Fruit fly (Drosophila melanogaster) whole organism, embryonic: ENCODE measurements around the gene Nak.

ENCODE experiments used
- Ada2b ChIP-seq: fragments of 200-800 bp; sonication (Bioruptor generic); IDR thresholded peaks from 2 replicates; pipeline ENCODE4 v1.3.6; 2022; ENCODE audit warnings: missing biosample characterization, missing genetic modification characterization
- Awh ChIP-seq: fragments of 200-800 bp; sonication (Bioruptor generic); IDR thresholded peaks from 2 replicates; pipeline ENCODE4, ENCODE4 v1.3.6; 2022; ENCODE audit warnings: missing biosample characterization, missing genetic modification characterization
- CG10979 ChIP-seq: fragments of 200-800 bp; sonication (Bioruptor generic); optimal IDR thresholded peaks from 2 replicates; lab custom pipeline; 2018; ENCODE audit warnings: missing biosample characterization, mild to moderate bottlenecking, missing genetic modification characterization, moderate library complexity
- CG13287 ChIP-seq: fragments of 200-800 bp; sonication (Bioruptor generic); IDR thresholded peaks from 2 replicates; pipeline ENCODE4 v1.3.6; 2022; ENCODE audit warnings: missing biosample characterization, missing genetic modification characterization; ENCODE audit not compliant: partially characterized antibody
- CG13775 ChIP-seq: fragments of 200-800 bp; sonication (Bioruptor generic); optimal IDR thresholded peaks from 3 replicates; lab custom pipeline; 2017; ENCODE audit warnings: missing biosample characterization, mild to moderate bottlenecking, missing genetic modification characterization
- CG14965 ChIP-seq: fragments of 200-800 bp; sonication (Bioruptor generic); optimal IDR thresholded peaks from 2 replicates; lab custom pipeline; 2016; ENCODE audit warnings: missing biosample characterization, missing genetic modification characterization, borderline replicate concordance
- CG18262 ChIP-seq: fragments of 200-800 bp; optimal IDR thresholded peaks from 3 replicates; lab custom pipeline; 2019; ENCODE audit warnings: missing biosample characterization, mild to moderate bottlenecking, missing genetic modification characterization, moderate library complexity
- CG2678 ChIP-seq: fragments of 200-800 bp; sonication (Bioruptor generic); optimal IDR thresholded peaks from 3 replicates; lab custom pipeline; 2019; ENCODE audit warnings: missing biosample characterization, mild to moderate bottlenecking, missing genetic modification characterization, moderate library complexity
- CG2875 ChIP-seq: fragments of 200-800 bp; sonication (Bioruptor generic); optimal IDR thresholded peaks from 2 replicates; lab custom pipeline; 2017; ENCODE audit warnings: missing biosample characterization, mild to moderate bottlenecking, missing genetic modification characterization, missing genetic modification reagents
- CG2889 ChIP-seq: fragments of 200-800 bp; sonication (Bioruptor generic); IDR thresholded peaks from 3 replicates; pipeline ENCODE4 v1.3.6; 2022; ENCODE audit warnings: missing biosample characterization, missing genetic modification characterization
- CG32772 ChIP-seq: fragments of 200-800 bp; sonication (Bioruptor generic); IDR thresholded peaks from 2 replicates; pipeline ENCODE4 v1.3.6; 2022; ENCODE audit warnings: missing biosample characterization, missing genetic modification characterization
- CG34422 ChIP-seq: fragments of 200-800 bp; sonication (Bioruptor generic); IDR thresholded peaks from 3 replicates; pipeline ENCODE4 v1.3.6; 2022; ENCODE audit warnings: missing biosample characterization, missing genetic modification characterization
- CG3995 ChIP-seq: fragments of 200-800 bp; sonication (Bioruptor generic); optimal IDR thresholded peaks from 3 replicates; lab custom pipeline; 2016; ENCODE audit warnings: missing biosample characterization, missing genetic modification characterization
- CG6254 ChIP-seq: fragments of 200-800 bp; sonication (Bioruptor generic); optimal IDR thresholded peaks from 3 replicates; lab custom pipeline; 2017; ENCODE audit warnings: mild to moderate bottlenecking, missing biosample characterization, missing genetic modification reagents, missing genetic modification characterization
- CG8281 ChIP-seq: fragments of 200-800 bp; sonication (Bioruptor generic); optimal IDR thresholded peaks from 2 replicates; lab custom pipeline; 2018; ENCODE audit warnings: missing biosample characterization, mild to moderate bottlenecking, missing genetic modification characterization, moderate library complexity
- CG8765 ChIP-seq: fragments of 200-800 bp; sonication (Bioruptor generic); IDR thresholded peaks from 2 replicates; pipeline ENCODE4 v1.3.6; 2022; ENCODE audit warnings: missing biosample characterization, missing genetic modification characterization
- CG9727 ChIP-seq: fragments of 200-800 bp; sonication (Bioruptor generic); optimal IDR thresholded peaks from 3 replicates; lab custom pipeline; 2017; ENCODE audit warnings: missing biosample characterization, mild to moderate bottlenecking, missing genetic modification characterization
- CTCF ChIP-seq: fragments of 200-800 bp; sonication (Bioruptor generic); optimal IDR thresholded peaks from 2 replicates; lab custom pipeline; 2017; ENCODE audit warnings: missing biosample characterization, mild to moderate bottlenecking, missing genetic modification characterization, moderate library complexity
- Chrac-16 ChIP-seq: fragments of 200-800 bp; sonication (Bioruptor generic); optimal IDR thresholded peaks from 3 replicates; lab custom pipeline; 2016; ENCODE audit warnings: missing biosample characterization, missing genetic modification characterization
- Gug ChIP-seq: fragments of 200-800 bp; sonication (Bioruptor generic); IDR thresholded peaks from 4 replicates; pipeline ENCODE4 v1.3.6; 2022; ENCODE audit warnings: missing biosample characterization, missing genetic modification characterization
- H2.0 ChIP-seq: fragments of 200-800 bp; sonication (Bioruptor generic); IDR thresholded peaks from 2 replicates; pipeline ENCODE4 v1.3.6; 2022; ENCODE audit warnings: missing biosample characterization, missing genetic modification characterization
- HHEX ChIP-seq: fragments of 200-800 bp; sonication (Bioruptor generic); optimal IDR thresholded peaks from 3 replicates; lab custom pipeline; 2017; ENCODE audit warnings: missing biosample characterization, mild to moderate bottlenecking, missing genetic modification characterization, missing genetic modification reagents
- Nf-YC ChIP-seq: fragments of 200-800 bp; optimal IDR thresholded peaks from 3 replicates; lab custom pipeline; 2019; ENCODE audit warnings: missing biosample characterization, mild to moderate bottlenecking, missing genetic modification characterization, moderate library complexity
- NfI ChIP-seq: fragments of 200-800 bp; sonication (Bioruptor generic); optimal IDR thresholded peaks from 3 replicates; lab custom pipeline; 2018; ENCODE audit warnings: missing biosample characterization, mild to moderate bottlenecking, missing genetic modification characterization, moderate library complexity
- Pdp1 ChIP-seq, 2 experiments: fragments of 200-800 bp; sonication (Bioruptor generic); optimal IDR thresholded peaks; 3 replicates each; lab custom pipeline; 2016; ENCODE audit warnings: missing biosample characterization in 2 of 2, missing genetic modification characterization in 2 of 2, mild to moderate bottlenecking in 1 of 2, moderate library complexity in 1 of 2
- Sox100B ChIP-seq: fragments of 200-800 bp; sonication (Bioruptor generic); optimal IDR thresholded peaks from 3 replicates; lab custom pipeline; 2018; ENCODE audit warnings: missing biosample characterization, mild to moderate bottlenecking, missing genetic modification characterization
- Ssrp ChIP-seq: fragments of 200-800 bp; sonication (Bioruptor generic); optimal IDR thresholded peaks from 2 replicates; lab custom pipeline; 2018; ENCODE audit warnings: missing biosample characterization, mild to moderate bottlenecking, missing genetic modification characterization, moderate library complexity
- Xrp1 ChIP-seq: fragments of 200-800 bp; sonication (Bioruptor generic); IDR thresholded peaks from 2 replicates; pipeline ENCODE4 v1.3.6; 2022; ENCODE audit warnings: missing biosample characterization, missing genetic modification characterization
- YL-1 ChIP-seq: fragments of 200-800 bp; sonication (Bioruptor generic); optimal IDR thresholded peaks from 3 replicates; lab custom pipeline; 2017; ENCODE audit warnings: missing biosample characterization, mild to moderate bottlenecking, missing genetic modification characterization
- ap ChIP-seq: fragments of 200-800 bp; sonication (Bioruptor generic); IDR thresholded peaks from 2 replicates; pipeline ENCODE4 v1.3.6; 2022; ENCODE audit warnings: missing biosample characterization, missing genetic modification characterization
- br ChIP-seq: fragments of >200 bp; optimal IDR thresholded peaks from 2 replicates; lab custom pipeline; 2017
- dmrt99B ChIP-seq: fragments of 200-800 bp; sonication (Bioruptor generic); optimal IDR thresholded peaks from 2 replicates; lab custom pipeline; 2018; ENCODE audit warnings: missing biosample characterization, mild to moderate bottlenecking, missing genetic modification characterization, moderate library complexity
- gsb-n ChIP-seq: fragments of 200-800 bp; sonication (Bioruptor generic); optimal IDR thresholded peaks from 3 replicates; lab custom pipeline; 2018; ENCODE audit warnings: missing biosample characterization, mild to moderate bottlenecking, missing genetic modification characterization
- hth ChIP-seq: fragments of >200 bp; optimal IDR thresholded peaks from 2 replicates; lab custom pipeline; 2017; ENCODE audit warnings: inconsistent platforms
- jigr1 ChIP-seq: fragments of 200-800 bp; sonication (Bioruptor generic); IDR thresholded peaks from 3 replicates; pipeline ENCODE4 v1.3.6; 2022; ENCODE audit warnings: missing biosample characterization, missing genetic modification characterization
- jing ChIP-seq: fragments of 200-800 bp; sonication (Bioruptor generic); optimal IDR thresholded peaks from 2 replicates; lab custom pipeline; 2018; ENCODE audit warnings: missing biosample characterization, mild to moderate bottlenecking, missing genetic modification characterization
- kah ChIP-seq: fragments of 200-800 bp; sonication (Bioruptor generic); optimal IDR thresholded peaks from 2 replicates; lab custom pipeline; 2018; ENCODE audit warnings: missing biosample characterization, mild to moderate bottlenecking, missing genetic modification characterization
- ken ChIP-seq: fragments of 200-800 bp; sonication (Bioruptor generic); IDR thresholded peaks from 3 replicates; pipeline ENCODE4 v1.3.6; 2022; ENCODE audit warnings: missing biosample characterization, missing genetic modification characterization
- lov ChIP-seq, 2 experiments: fragments of 200-800 bp in 1 of 2; fragments of >200 bp in 1 of 2; sonication (Bioruptor generic) in 1 of 2; IDR thresholded peaks in 1 of 2; optimal IDR thresholded peaks in 1 of 2; 2 replicates in 1 of 2; 3 replicates in 1 of 2; pipeline versions ENCODE4 v1.3.6 to Lab custom; 2017 to 2022; ENCODE audit warnings: missing biosample characterization in 1 of 2, missing genetic modification characterization in 1 of 2
- nerfin-1 ChIP-seq: fragments of 200-800 bp; sonication (Bioruptor generic); optimal IDR thresholded peaks from 3 replicates; lab custom pipeline; 2019; ENCODE audit warnings: missing biosample characterization, mild to moderate bottlenecking, missing genetic modification characterization, moderate library complexity
- odd ChIP-seq: fragments of 200-800 bp; sonication (Bioruptor generic); optimal IDR thresholded peaks from 2 replicates; lab custom pipeline; 2017; ENCODE audit warnings: missing biosample characterization, mild to moderate bottlenecking, missing genetic modification characterization
- org-1 ChIP-seq: fragments of 200-800 bp; sonication (Bioruptor generic); optimal IDR thresholded peaks from 2 replicates; lab custom pipeline; 2017; ENCODE audit warnings: missing biosample characterization, missing genetic modification characterization
- sima ChIP-seq: fragments of 200-800 bp; sonication (Bioruptor generic); optimal IDR thresholded peaks from 2 replicates; lab custom pipeline; 2016; ENCODE audit warnings: missing biosample characterization, missing genetic modification characterization
- sisA ChIP-seq: fragments of 200-800 bp; sonication (Bioruptor generic); IDR thresholded peaks from 2 replicates; pipeline ENCODE4 v1.3.6; 2022; ENCODE audit warnings: missing biosample characterization, missing genetic modification characterization
- sob ChIP-seq: fragments of 200-800 bp; sonication (Bioruptor generic); IDR thresholded peaks from 2 replicates; pipeline ENCODE4 v1.3.6; 2022; ENCODE audit warnings: missing biosample characterization, missing genetic modification characterization
- trem ChIP-seq: fragments of 200-800 bp; optimal IDR thresholded peaks from 3 replicates; lab custom pipeline; 2019; ENCODE audit warnings: missing biosample characterization, mild to moderate bottlenecking, missing genetic modification characterization, moderate library complexity
- twi ChIP-seq: fragments of 200-800 bp; optimal IDR thresholded peaks from 2 replicates; lab custom pipeline; 2019; ENCODE audit warnings: missing biosample characterization, mild to moderate bottlenecking, missing genetic modification characterization, moderate library complexity
- usp ChIP-seq: fragments of >200 bp; optimal IDR thresholded peaks from 2 replicates; lab custom pipeline; 2017; ENCODE audit warnings: missing biosample characterization, missing genetic modification characterization
- vfl ChIP-seq: fragments of 200-800 bp; sonication (Bioruptor generic); optimal IDR thresholded peaks from 2 replicates; lab custom pipeline; 2016; ENCODE audit warnings: missing biosample characterization, missing genetic modification characterization

The Nak gene

dm6 chr2L:19014032-19014880, 45.7 kb upstream of the Nak start (continued):
- peak; percentile 67 for TF ChIP-seq sob
- TF ChIP-seq CG32772 (GFP tag; lab: Robert Waterston, UW): 0 out of 2 replicates have a peak, but pooled peaks have one; percentile 29
- no peak for TF ChIP-seq br
- TF ChIP-seq sima (GFP tag; lab: Kevin White, UChicago): no peak
- peak; percentile 28 for TF ChIP-seq CG2875 (GFP tag; lab: Kevin White, UChicago)
- peak; percentile 44; the same call in 1 of the 2 replicates for TF ChIP-seq Ada2b (GFP tag; lab: Robert Waterston, UW)
- peak; percentile 34 for TF ChIP-seq kah (GFP tag; lab: Kevin White, UChicago)
- TF ChIP-seq CG8281: peak; percentile 59
- peak; percentile 78 for TF ChIP-seq odd (GFP tag; lab: Kevin White, UChicago)
- peak; percentile 69 for TF ChIP-seq nerfin-1 (tag; lab: Kevin White, UChicago)
- no peak for TF ChIP-seq CG13287 (GFP tag; lab: Robert Waterston, UW)
- TF ChIP-seq Pdp1 (GFP tag; optimal IDR thresholded peaks at IDR 0.05; lab: Kevin White, UChicago): peak; percentile 17 to 22
- TF ChIP-seq Chrac-16: peak; percentile 10
- TF ChIP-seq lov (optimal IDR thresholded peaks at IDR 0.05; lab: Kevin White, UChicago): no peak
- no peak for TF ChIP-seq lov (GFP tag; IDR thresholded peaks at IDR 0.05; lab: Robert Waterston, UW)
- TF ChIP-seq CG2678 (tag; lab: Kevin White, UChicago): peak; percentile 92
- peak; percentile 4 for TF ChIP-seq jing (GFP tag; lab: Kevin White, UChicago)
- no peak for TF ChIP-seq CG3995 (GFP tag; lab: Kevin White, UChicago)
- TF ChIP-seq ap: 0 out of 2 replicates have a peak, but pooled peaks have one; percentile 24
- peak; percentile 73 for TF ChIP-seq Xrp1 (GFP tag; lab: Robert Waterston, UW)
- no peak for TF ChIP-seq CG8765
- no peak for TF ChIP-seq CG2889 (GFP tag; lab: Robert Waterston, UW)
- TF ChIP-seq twi (tag; lab: Kevin White, UChicago): peak; percentile 39
- no peak for TF ChIP-seq CG14965
- TF ChIP-seq CG13775 (GFP tag; lab: Kevin White, UChicago): peak; percentile 68
- peak; percentile 57 for TF ChIP-seq Ssrp
- TF ChIP-seq hth (lab: Kevin White, UChicago): no peak
- peak; percentile 11 for TF ChIP-seq CG6254 (GFP tag; lab: Kevin White, UChicago)
- TF ChIP-seq vfl (GFP tag; lab: Kevin White, UChicago): peak; percentile 27
- TF ChIP-seq gsb-n: peak; percentile 46
- TF ChIP-seq CG18262 (tag; lab: Kevin White, UChicago): peak; percentile 73
- TF ChIP-seq dmrt99B (tag; lab: Kevin White, UChicago): peak; percentile 88
- TF ChIP-seq CTCF (GFP tag; lab: Kevin White, UChicago): no peak
- 0 out of 2 replicates have a peak, but pooled peaks have one; percentile 10 for TF ChIP-seq Awh (GFP tag; lab: Robert Waterston, UW)
- peak; percentile 84 for TF ChIP-seq NfI (GFP tag; lab: Kevin White, UChicago)
- TF ChIP-seq Gug (GFP tag; lab: Robert Waterston, UW): peak; percentile 6; the same call in 1 of the 4 replicates
- TF ChIP-seq CG10979 (tag; lab: Kevin White, UChicago): peak; percentile 69
- TF ChIP-seq org-1 (GFP tag; lab: Kevin White, UChicago): peak; percentile 78
- TF ChIP-seq CG9727 (GFP tag; lab: Kevin White, UChicago): peak; percentile 77
- peak; percentile 76 for TF ChIP-seq Nf-YC (tag; lab: Kevin White, UChicago)
- peak; percentile 73 for TF ChIP-seq sisA (GFP tag; lab: Robert Waterston, UW)
- peak; percentile 73 for TF ChIP-seq HHEX (GFP tag; lab: Kevin White, UChicago)
- 0 out of 2 replicates have a peak, but pooled peaks have one; percentile 29 for TF ChIP-seq H2.0
- TF ChIP-seq jigr1 (GFP tag; lab: Robert Waterston, UW): no peak
- peak; percentile 50; the same call in 1 of the 3 replicates for TF ChIP-seq CG34422
- peak; percentile 7 for TF ChIP-seq trem (tag; lab: Kevin White, UChicago)
- TF ChIP-seq ken (GFP tag; lab: Robert Waterston, UW): no peak
- peak; percentile 6 for TF ChIP-seq YL-1
- no peak for TF ChIP-seq usp (GFP tag; lab: Kevin White, UChicago)
- TF ChIP-seq Sox100B (GFP tag; lab: Kevin White, UChicago): peak; percentile 82
